Fruit fly (Drosophila melanogaster): Measurements from ENCODE around the gene CG16812.

DNA sequence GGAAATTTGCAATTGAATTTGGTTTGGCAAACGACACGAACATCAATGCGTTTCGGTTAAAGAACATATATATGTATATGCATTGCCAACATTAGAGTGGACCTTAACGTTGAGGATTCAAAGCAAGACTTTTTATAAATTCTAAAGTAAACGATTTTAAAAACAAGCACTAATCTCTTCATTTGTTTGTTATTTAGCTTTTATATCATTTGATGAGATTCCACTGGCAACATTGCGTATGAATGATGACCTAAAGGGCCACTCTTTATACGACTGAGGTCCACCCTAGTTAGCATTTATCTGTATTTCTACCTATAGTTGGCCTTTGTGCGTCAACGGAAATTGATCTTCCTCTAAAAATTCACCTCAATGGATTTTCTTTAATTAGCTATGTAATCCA is 36.3 kb downstream of the CG16812 start:
- TF ChIP-seq EcR (GFP tag; optimal IDR thresholded peaks at IDR 0.05) (no peak), psq (optimal IDR thresholded peaks at IDR 0.05) (no peak), pan (optimal IDR thresholded peaks at IDR 0.05) (no peak)

Measured in whole organism.